Worm (Caenorhabditis elegans) whole organism, L3 larva: ENCODE data around the gene rbm-17.

Experiments used
- aly-2 ChIP-seq: fragments of 150-350 bp; optimal IDR thresholded peaks from 2 replicates; lab custom pipeline; 2014; ENCODE audit warnings: missing biosample characterization, missing genetic modification characterization
- elt-3 ChIP-seq, 3 experiments: fragments of 150-350 bp in 1 of 3; sonication (generic microtip) in 2 of 3; optimal IDR thresholded peaks; 2 replicates in 2 of 3; 4 replicates in 1 of 3; lab custom pipeline; 2014 to 2017; ENCODE audit warnings: missing biosample characterization in 3 of 3, missing genetic modification characterization in 3 of 3
- mdl-1 ChIP-seq: fragments of 150-350 bp; optimal IDR thresholded peaks from 2 replicates; lab custom pipeline; 2014; ENCODE audit warnings: missing biosample characterization, missing genetic modification characterization

ce11 chrIV:11599717-11600116, 38.4 kb upstream of the rbm-17 start:
- TF ChIP-seq mdl-1 (tag; lab: Kevin White, UChicago) = no peak
- TF ChIP-seq elt-3 (tag; optimal IDR thresholded peaks at IDR 0.05; lab: Kevin White, UChicago) = no peak
- no peak for TF ChIP-seq aly-2 (tag; lab: Kevin White, UChicago)
